Worm (Caenorhabditis elegans): ENCODE data around the gene hsp-60.
A peak's percentile ranks its signal among the peaks of the same experiment; 100 is the strongest.

hsp-60 gene

ce11 chrIII:1584216-1584715 lies 35.3 kb upstream of the hsp-60 start:
- no peak for TF ChIP-seq snpc-1.1 (tag; optimal IDR thresholded peaks at IDR 0.05; ENCODE audit: insufficient read depth)
- no peak for TF ChIP-seq lir-1 (GFP tag; conservative IDR thresholded peaks at IDR 0.05)
- no peak for TF ChIP-seq F10E7.11 (tag; optimal IDR thresholded peaks at IDR 0.05)
- TF ChIP-seq F57C9.4 (tag; optimal IDR thresholded peaks at IDR 0.05): no peak
- TF ChIP-seq ceh-91 (GFP tag; IDR thresholded peaks at IDR 0.05): no peak
- no peak for TF ChIP-seq unc-130 (GFP tag; optimal IDR thresholded peaks at IDR 0.05)
- no peak for TF ChIP-seq let-607 (tag; optimal IDR thresholded peaks at IDR 0.05)
- no peak for TF ChIP-seq bed-2 (GFP tag; IDR thresholded peaks at IDR 0.05)
- TF ChIP-seq gei-17 (GFP tag; optimal IDR thresholded peaks at IDR 0.05): no peak

ce11 chrIII:1591681-1592080 lies 27.9 kb upstream of the hsp-60 start:
- TF ChIP-seq bed-1 (GFP tag; IDR thresholded peaks at IDR 0.05) (no peak), hmg-1.2 (GFP tag; IDR thresholded peaks at IDR 0.05) (peak; percentile 91)

DNA sequence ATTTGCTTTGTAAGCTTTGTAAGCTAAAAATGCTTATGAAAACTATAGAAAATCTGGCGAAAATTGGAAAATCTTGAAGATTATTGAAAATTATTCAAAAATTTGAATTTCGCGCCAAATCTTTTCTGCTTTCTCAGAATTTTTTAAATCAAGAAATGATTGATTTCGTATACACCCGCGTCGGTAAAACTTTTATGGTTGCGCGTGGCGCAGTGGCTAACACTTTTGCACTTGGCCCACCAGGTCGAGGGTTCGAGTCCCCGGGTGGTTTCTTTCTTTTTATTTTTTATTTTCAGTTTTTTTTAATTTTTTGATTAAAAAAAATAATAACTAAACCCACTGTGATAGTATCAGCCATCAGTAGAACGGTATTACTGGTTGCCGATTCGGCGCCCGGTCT lies 20.6 kb upstream of the hsp-60 start:
- TF ChIP-seq mcd-1 (GFP tag; IDR thresholded peaks at IDR 0.05): 0 out of 2 replicates have a peak, but pooled peaks have one; percentile 5
- peak; percentile 16 for TF ChIP-seq him-1 (tag; optimal IDR thresholded peaks at IDR 0.05)
- no peak for TF ChIP-seq mes-4 (tag; optimal IDR thresholded peaks at IDR 0.05)
- peak; percentile 60 for TF ChIP-seq nhr-90 (tag; optimal IDR thresholded peaks at IDR 0.05)
- TF ChIP-seq F23B12.7 (tag; optimal IDR thresholded peaks at IDR 0.05; ENCODE audit: insufficient read depth): peak; percentile 30
- TF ChIP-seq ztf-18 (tag; optimal IDR thresholded peaks at IDR 0.05): peak; percentile 34
- no peak for TF ChIP-seq ztf-28 (GFP tag; IDR thresholded peaks at IDR 0.05)
- TF ChIP-seq attf-6 (GFP tag; IDR thresholded peaks at IDR 0.05): no peak
- no peak for TF ChIP-seq cebp-1 (GFP tag; IDR thresholded peaks at IDR 0.05)
- TF ChIP-seq cebp-1 (tag; optimal IDR thresholded peaks at IDR 0.05): peak; percentile 41
- no peak for TF ChIP-seq nhr-27 (tag; optimal IDR thresholded peaks at IDR 0.05)
- no peak for TF ChIP-seq tlf-1 (GFP tag; optimal IDR thresholded peaks at IDR 0.05)
- TF ChIP-seq fkh-3 (tag; optimal IDR thresholded peaks at IDR 0.05): no peak
- TF ChIP-seq rec-8 (tag; optimal IDR thresholded peaks at IDR 0.05): peak in 1 of 2 experiments; percentile 31
- TF ChIP-seq F22D6.2 (tag; optimal IDR thresholded peaks at IDR 0.05): no peak
- no peak for TF ChIP-seq unc-62 (GFP tag; optimal IDR thresholded peaks at IDR 0.05)
- TF ChIP-seq snpc-1.1 (tag; optimal IDR thresholded peaks at IDR 0.05; ENCODE audit: insufficient read depth): no peak
- no peak for TF ChIP-seq F52B5.7 (tag; optimal IDR thresholded peaks at IDR 0.05)
- peak; percentile 59 for TF ChIP-seq snpc-1.3 (tag; optimal IDR thresholded peaks at IDR 0.05; ENCODE audit: insufficient read depth)
- no peak for TF ChIP-seq F57C9.4 (tag; optimal IDR thresholded peaks at IDR 0.05)
- no peak for TF ChIP-seq ekl-4 (GFP tag; IDR thresholded peaks at IDR 0.05)
- TF ChIP-seq egl-44 (GFP tag; IDR thresholded peaks at IDR 0.05): 0 out of 2 replicates have a peak, but pooled peaks have one; percentile 49
- no peak for TF ChIP-seq ceh-58 (GFP tag; IDR thresholded peaks at IDR 0.05)
- peak; percentile 76 for TF ChIP-seq rpc-1 (optimal IDR thresholded peaks at IDR 0.05)
- TF ChIP-seq rpc-1 (tag; optimal IDR thresholded peaks at IDR 0.05): peak; percentile 92
- peak; percentile 51 for TF ChIP-seq mxl-1 (tag; optimal IDR thresholded peaks at IDR 0.05)
- TF ChIP-seq T07F8.4 (tag; optimal IDR thresholded peaks at IDR 0.05): peak; percentile 1
- TF ChIP-seq nhr-80 (tag; optimal IDR thresholded peaks at IDR 0.05): no peak
- no peak for TF ChIP-seq ceh-40 (GFP tag; IDR thresholded peaks at IDR 0.05)
- TF ChIP-seq sea-2 (GFP tag; IDR thresholded peaks at IDR 0.05): no peak
- no peak for TF ChIP-seq ama-1 (optimal IDR thresholded peaks at IDR 0.05)
- peak; percentile 28 to 42 for TF ChIP-seq ama-1 (GFP tag; optimal IDR thresholded peaks at IDR 0.05)
- no peak for TF ChIP-seq ZK185.1 (tag; optimal IDR thresholded peaks at IDR 0.05; ENCODE audit: poor library complexity, severe bottlenecking)
- no peak for TF ChIP-seq egl-18 (GFP tag; IDR thresholded peaks at IDR 0.05)
- TF ChIP-seq dox-1 (GFP tag; IDR thresholded peaks at IDR 0.05): no peak
- no peak for TF ChIP-seq cebp-2 (GFP tag; IDR thresholded peaks at IDR 0.05)
- TF ChIP-seq egrh-3 (GFP tag; IDR thresholded peaks at IDR 0.05): no peak

All from whole organism, young adult.